Worm (Caenorhabditis elegans): Measurements from ENCODE around the gene ifg-1.

DNA sequence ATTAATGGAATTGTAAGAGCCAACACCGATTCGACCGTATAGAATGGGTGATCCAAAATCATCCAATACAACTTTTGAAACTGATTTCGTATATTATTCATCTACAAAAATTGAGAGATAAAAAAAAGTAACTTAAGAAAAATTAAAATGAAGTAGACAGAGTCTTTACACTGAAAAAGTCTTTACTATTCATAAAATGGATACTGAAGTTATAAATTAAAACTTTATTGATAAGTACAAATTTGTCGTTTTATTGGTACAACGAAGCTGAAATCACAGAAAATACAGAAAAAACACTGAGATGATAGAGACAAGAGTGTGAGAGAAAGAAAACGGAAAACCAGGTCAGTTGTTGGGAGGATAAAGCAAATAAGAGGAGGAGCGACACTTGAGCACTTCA lies 2.7 kb upstream of the ifg-1 start, which contains the start of gene M110.10:
- TF ChIP-seq sea-1 (GFP tag; conservative IDR thresholded peaks at IDR 0.05) (no peak), ceh-36 (tag; optimal IDR thresholded peaks at IDR 0.05) (no peak), pes-1 (GFP tag; IDR thresholded peaks at IDR 0.05) (no peak), tra-4 (tag; optimal IDR thresholded peaks at IDR 0.05) (no peak), tbx-37 (GFP tag; conservative IDR thresholded peaks at IDR 0.05) (no peak), ceh-13 (GFP tag; optimal IDR thresholded peaks at IDR 0.05) (no peak), ama-1 (optimal IDR thresholded peaks at IDR 0.05) (no peak)

Data from whole organism, early embryonic.